Worm (Caenorhabditis elegans): ENCODE results near the gene C05D12.3.

DNA sequence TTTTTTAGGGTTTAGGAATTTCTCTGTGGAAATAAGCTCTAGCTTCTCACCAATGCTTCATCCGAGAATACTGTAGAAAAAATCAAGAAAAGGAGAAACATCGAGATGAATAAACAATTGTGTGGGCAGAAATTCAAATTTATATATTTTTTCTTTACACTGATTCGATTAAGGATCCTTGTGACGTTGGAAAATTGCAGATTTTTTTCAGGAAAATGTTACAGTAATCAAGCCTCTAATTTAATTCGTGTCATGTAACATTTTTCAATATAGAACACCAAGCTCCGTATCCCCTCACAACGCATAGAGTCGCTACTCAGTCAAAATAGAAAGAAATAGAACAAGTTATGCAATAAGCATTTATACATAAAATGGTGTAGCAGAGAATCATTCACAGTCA lies 51.3 kb downstream of the C05D12.3 start, which contains the start of gene W02B12.16:
- TF ChIP-seq T22C8.4 (GFP tag; IDR thresholded peaks at IDR 0.05) (no peak), ref-1 (GFP tag; conservative IDR thresholded peaks at IDR 0.05) (no peak), ztf-29 (GFP tag; IDR thresholded peaks at IDR 0.05) (no peak)
